Fruit fly (Drosophila melanogaster) whole organism, embryonic: ENCODE data around the gene Etl1.

ENCODE experiments used
- Awh ChIP-seq: fragments of 200-800 bp; sonication (Bioruptor generic); IDR thresholded peaks from 2 replicates; pipeline ENCODE4, ENCODE4 v1.3.6; 2022; ENCODE audit warnings: missing biosample characterization, missing genetic modification characterization
- C15 ChIP-seq: fragments of 200-800 bp; sonication (Bioruptor generic); IDR thresholded peaks from 3 replicates; pipeline ENCODE4 v1.3.6; 2022; ENCODE audit warnings: missing biosample characterization, missing genetic modification characterization
- CG11696 ChIP-seq: fragments of 200-800 bp; sonication (Bioruptor generic); IDR thresholded peaks from 2 replicates; pipeline ENCODE4 v1.3.6; 2022; ENCODE audit warnings: missing biosample characterization, missing genetic modification characterization
- CG12391 ChIP-seq: fragments of 200-800 bp; sonication (Bioruptor generic); optimal IDR thresholded peaks from 3 replicates; lab custom pipeline; 2018; ENCODE audit warnings: missing biosample characterization, mild to moderate bottlenecking, missing genetic modification characterization, moderate library complexity
- CG12942 ChIP-seq: fragments of 200-800 bp; sonication (Bioruptor generic); optimal IDR thresholded peaks from 3 replicates; lab custom pipeline; 2016; ENCODE audit warnings: missing biosample characterization, missing genetic modification characterization
- CG14441 ChIP-seq: fragments of 200-800 bp; sonication (Bioruptor generic); IDR thresholded peaks from 2 replicates; pipeline ENCODE4 v1.3.6; 2022; ENCODE audit warnings: missing biosample characterization, missing genetic modification characterization
- CG15696 ChIP-seq: fragments of 200-800 bp; sonication (Bioruptor generic); optimal IDR thresholded peaks from 2 replicates; lab custom pipeline; 2019; ENCODE audit warnings: missing biosample characterization, mild to moderate bottlenecking, missing genetic modification characterization, moderate library complexity
- CG17328 ChIP-seq: fragments of 200-800 bp; sonication (Bioruptor generic); IDR thresholded peaks from 2 replicates; pipeline ENCODE4 v1.3.6; 2022; ENCODE audit warnings: missing biosample characterization, missing genetic modification characterization
- CG18011 ChIP-seq: fragments of 200-800 bp; sonication (Bioruptor generic); optimal IDR thresholded peaks from 2 replicates; lab custom pipeline; 2017; ENCODE audit warnings: missing biosample characterization, missing genetic modification characterization, mild to moderate bottlenecking, moderate library complexity, missing genotype
- CG2199 ChIP-seq: fragments of 200-800 bp; sonication (Bioruptor generic); IDR thresholded peaks from 3 replicates; pipeline ENCODE4 v1.3.6; 2022; ENCODE audit warnings: missing biosample characterization, missing genetic modification characterization
- CG2202 ChIP-seq: fragments of 200-800 bp; sonication (Bioruptor generic); optimal IDR thresholded peaks from 2 replicates; lab custom pipeline; 2018; ENCODE audit warnings: missing biosample characterization, mild to moderate bottlenecking, missing genetic modification characterization
- CG2875 ChIP-seq: fragments of 200-800 bp; sonication (Bioruptor generic); optimal IDR thresholded peaks from 2 replicates; lab custom pipeline; 2017; ENCODE audit warnings: missing biosample characterization, mild to moderate bottlenecking, missing genetic modification characterization, missing genetic modification reagents
- CG30403 ChIP-seq: fragments of 200-800 bp; sonication (Bioruptor generic); optimal IDR thresholded peaks from 3 replicates; lab custom pipeline; 2016; ENCODE audit warnings: missing biosample characterization, missing genetic modification characterization
- CG32532 ChIP-seq: fragments of 200-800 bp; sonication (Bioruptor generic); IDR thresholded peaks from 2 replicates; pipeline ENCODE4 v1.3.6; 2022; ENCODE audit warnings: missing biosample characterization, missing genetic modification characterization
- CG3847 ChIP-seq: fragments of 200-800 bp; sonication (Bioruptor generic); IDR thresholded peaks from 2 replicates; pipeline ENCODE4 v1.3.6; 2022; ENCODE audit warnings: missing biosample characterization, missing genetic modification characterization
- CG4617 ChIP-seq: fragments of 200-800 bp; sonication (Bioruptor generic); optimal IDR thresholded peaks from 3 replicates; lab custom pipeline; 2016; ENCODE audit warnings: missing biosample characterization, missing genetic modification characterization, borderline replicate concordance
- CG7839 ChIP-seq: fragments of 200-800 bp; sonication (Bioruptor generic); optimal IDR thresholded peaks from 3 replicates; lab custom pipeline; 2018; ENCODE audit warnings: missing biosample characterization, mild to moderate bottlenecking, missing genetic modification characterization, moderate library complexity
- CG7963 ChIP-seq: fragments of 200-800 bp; sonication (Bioruptor generic); IDR thresholded peaks from 3 replicates; pipeline ENCODE4 v1.3.6; 2022; ENCODE audit warnings: missing biosample characterization, missing genetic modification characterization; ENCODE audit not compliant: partially characterized antibody
- CG8281 ChIP-seq: fragments of 200-800 bp; sonication (Bioruptor generic); optimal IDR thresholded peaks from 2 replicates; lab custom pipeline; 2018; ENCODE audit warnings: missing biosample characterization, mild to moderate bottlenecking, missing genetic modification characterization, moderate library complexity
- CHES-1-like ChIP-seq: fragments of 200-800 bp; sonication (Bioruptor generic); optimal IDR thresholded peaks from 2 replicates; lab custom pipeline; 2016; ENCODE audit warnings: missing biosample characterization, missing genetic modification characterization
- E2f1 ChIP-seq: fragments of 200-800 bp; sonication (Bioruptor generic); IDR thresholded peaks from 2 replicates; pipeline ENCODE4 v1.3.6; 2022; ENCODE audit warnings: missing biosample characterization, missing genetic modification characterization
- Ets65A ChIP-seq: fragments of 200-800 bp; sonication (Bioruptor generic); peaks from one replicate; lab custom pipeline; 2016; ENCODE audit warnings: missing biosample characterization, missing genetic modification characterization
- Ets97D ChIP-seq: fragments of 200-800 bp; sonication (Bioruptor generic); optimal IDR thresholded peaks from 3 replicates; lab custom pipeline; 2016; ENCODE audit warnings: missing biosample characterization, missing genetic modification characterization
- HHEX ChIP-seq: fragments of 200-800 bp; sonication (Bioruptor generic); optimal IDR thresholded peaks from 3 replicates; lab custom pipeline; 2017; ENCODE audit warnings: missing biosample characterization, mild to moderate bottlenecking, missing genetic modification characterization, missing genetic modification reagents
- HLHmδ ChIP-seq: fragments of 200-800 bp; sonication (Bioruptor generic); optimal IDR thresholded peaks from 2 replicates; lab custom pipeline; 2018; ENCODE audit warnings: missing biosample characterization, mild to moderate bottlenecking, missing genetic modification characterization, moderate library complexity
- HmgD ChIP-seq: fragments of 200-800 bp; sonication (Bioruptor generic); optimal IDR thresholded peaks from 3 replicates; lab custom pipeline; 2016; ENCODE audit warnings: missing biosample characterization, missing genetic modification characterization
- Hr39 ChIP-seq: fragments of >200 bp; optimal IDR thresholded peaks from 2 replicates; lab custom pipeline; 2017
- Max ChIP-seq: fragments of 200-800 bp; sonication (Bioruptor generic); optimal IDR thresholded peaks from 2 replicates; lab custom pipeline; 2016; ENCODE audit warnings: missing biosample characterization, mild to moderate bottlenecking, missing genetic modification characterization
- Med ChIP-seq: fragments of 200-800 bp; sonication (Bioruptor generic); peaks from one replicate; lab custom pipeline; 2016; ENCODE audit warnings: missing biosample characterization, missing genetic modification characterization, mild to moderate bottlenecking, inconsistent platforms, moderate library complexity
- NFAT ChIP-seq: fragments of 200-800 bp; sonication (Bioruptor generic); IDR thresholded peaks from 2 replicates; pipeline ENCODE4 v1.3.6; 2022; ENCODE audit warnings: missing biosample characterization, missing genetic modification characterization
- Nf-YB ChIP-seq: fragments of 200-800 bp; sonication (Bioruptor generic); optimal IDR thresholded peaks from 3 replicates; lab custom pipeline; 2019; ENCODE audit warnings: missing biosample characterization, mild to moderate bottlenecking, missing genetic modification characterization, moderate library complexity
- PHDP ChIP-seq: fragments of 200-800 bp; sonication (Bioruptor generic); optimal IDR thresholded peaks from 3 replicates; lab custom pipeline; 2018; ENCODE audit warnings: missing biosample characterization, mild to moderate bottlenecking, missing genetic modification characterization, moderate library complexity
- Side ChIP-seq: fragments of 200-800 bp; sonication (Bioruptor generic); optimal IDR thresholded peaks from 2 replicates; lab custom pipeline; 2016; ENCODE audit warnings: missing biosample characterization, missing genetic modification characterization
- Six4 ChIP-seq: fragments of 200-800 bp; sonication (Bioruptor generic); optimal IDR thresholded peaks from 2 replicates; lab custom pipeline; 2016; ENCODE audit warnings: missing biosample characterization, missing genetic modification characterization
- Usf ChIP-seq: fragments of 200-800 bp; sonication (Bioruptor generic); optimal IDR thresholded peaks from 2 replicates; lab custom pipeline; 2017; ENCODE audit warnings: missing genotype, missing biosample characterization, missing genetic modification characterization
- Vsx1 ChIP-seq: fragments of 200-800 bp; sonication (Bioruptor generic); optimal IDR thresholded peaks from 2 replicates; lab custom pipeline; 2017; ENCODE audit warnings: missing biosample characterization, mild to moderate bottlenecking, missing genetic modification characterization, missing genetic modification reagents
- Xrp1 ChIP-seq: fragments of 200-800 bp; sonication (Bioruptor generic); IDR thresholded peaks from 2 replicates; pipeline ENCODE4 v1.3.6; 2022; ENCODE audit warnings: missing biosample characterization, missing genetic modification characterization
- al ChIP-seq: fragments of 200-800 bp; sonication (Bioruptor generic); IDR thresholded peaks from 2 replicates; pipeline ENCODE4 v1.3.6; 2022; ENCODE audit warnings: missing biosample characterization, missing genetic modification characterization
- bigmax ChIP-seq: fragments of 200-800 bp; sonication (Bioruptor generic); optimal IDR thresholded peaks from 2 replicates; lab custom pipeline; 2018; ENCODE audit warnings: missing biosample characterization, mild to moderate bottlenecking, missing genetic modification characterization
- cad ChIP-seq: fragments of >200 bp; optimal IDR thresholded peaks from 2 replicates; lab custom pipeline; 2017; ENCODE audit warnings: missing biosample characterization, missing genetic modification characterization
- cg ChIP-seq: fragments of 200-800 bp; sonication (Bioruptor generic); optimal IDR thresholded peaks from 3 replicates; lab custom pipeline; 2019; ENCODE audit warnings: missing biosample characterization, mild to moderate bottlenecking, missing genetic modification characterization, moderate library complexity
- en ChIP-seq: fragments of 200-800 bp; sonication (Bioruptor generic); optimal IDR thresholded peaks from 2 replicates; lab custom pipeline; 2016; ENCODE audit warnings: missing biosample characterization, missing genetic modification characterization
- fd96Cb ChIP-seq: fragments of 200-800 bp; sonication (Bioruptor generic); optimal IDR thresholded peaks from 2 replicates; lab custom pipeline; 2018; ENCODE audit warnings: missing biosample characterization, mild to moderate bottlenecking, missing genetic modification characterization, moderate library complexity
- pros ChIP-seq: fragments of 200-800 bp; sonication (Bioruptor generic); optimal IDR thresholded peaks from 3 replicates; lab custom pipeline; 2019; ENCODE audit warnings: missing biosample characterization, mild to moderate bottlenecking, missing genetic modification characterization, moderate library complexity
- pzg ChIP-seq: fragments of 200-800 bp; sonication (Bioruptor generic); optimal IDR thresholded peaks from 3 replicates; lab custom pipeline; 2018; ENCODE audit warnings: missing biosample characterization, mild to moderate bottlenecking, missing genetic modification characterization, moderate library complexity
- ranshi ChIP-seq: fragments of 200-800 bp; sonication (Bioruptor generic); IDR thresholded peaks from 2 replicates; pipeline ENCODE4 v1.3.6; 2022; ENCODE audit warnings: missing biosample characterization, missing genetic modification characterization
- rib ChIP-seq: fragments of 200-800 bp; sonication (Bioruptor generic); IDR thresholded peaks from 2 replicates; pipeline ENCODE4 v1.3.6; 2022; ENCODE audit warnings: missing biosample characterization, missing genetic modification characterization
- sima ChIP-seq: fragments of 200-800 bp; sonication (Bioruptor generic); optimal IDR thresholded peaks from 2 replicates; lab custom pipeline; 2016; ENCODE audit warnings: missing biosample characterization, missing genetic modification characterization
- slbo ChIP-seq: fragments of 200-800 bp; sonication (Bioruptor generic); IDR thresholded peaks from 2 replicates; pipeline ENCODE4 v1.3.6; 2022; ENCODE audit warnings: missing biosample characterization, missing genetic modification characterization
- sr ChIP-seq: fragments of 200-800 bp; sonication (Bioruptor generic); IDR thresholded peaks from 3 replicates; pipeline ENCODE4 v1.3.6; 2022; ENCODE audit warnings: missing biosample characterization, missing genetic modification characterization
- trem ChIP-seq: fragments of 200-800 bp; optimal IDR thresholded peaks from 3 replicates; lab custom pipeline; 2019; ENCODE audit warnings: missing biosample characterization, mild to moderate bottlenecking, missing genetic modification characterization, moderate library complexity
- yki ChIP-seq: fragments of >200 bp; optimal IDR thresholded peaks from 3 replicates; lab custom pipeline; 2018

The Etl1 gene

dm6 chr2L:9912570-9913260 is at the start of gene Etl1, which contains the start of gene Srp54 (continued):
- no peak for TF ChIP-seq CG18011 (GFP tag; lab: Kevin White, UChicago)
- no peak for TF ChIP-seq Vsx1
- TF ChIP-seq CG11696 (GFP tag; lab: Robert Waterston, UW), result no peak
- TF ChIP-seq ranshi (GFP tag; lab: Robert Waterston, UW), result no peak
- TF ChIP-seq CG30403 (GFP tag; lab: Kevin White, UChicago), result no peak
- TF ChIP-seq trem, result peak; percentile 75
- TF ChIP-seq en (GFP tag; lab: Kevin White, UChicago), result no peak
- peak; percentile 75 for TF ChIP-seq bigmax
- TF ChIP-seq Ets97D, result peak; percentile 9
- TF ChIP-seq CG12942 (GFP tag; lab: Kevin White, UChicago), result no peak
- TF ChIP-seq HHEX (GFP tag; lab: Kevin White, UChicago), result no peak
- TF ChIP-seq CHES-1-like, result no peak
- no peak for TF ChIP-seq Xrp1 (GFP tag; lab: Robert Waterston, UW)
- no peak for TF ChIP-seq CG2202 (tag; lab: Kevin White, UChicago)
- no peak for TF ChIP-seq E2f1 (GFP tag; lab: Robert Waterston, UW)
- peak; percentile 66 for TF ChIP-seq Med
- no peak for TF ChIP-seq CG14441 (GFP tag; lab: Robert Waterston, UW)
- TF ChIP-seq rib (GFP tag; lab: Robert Waterston, UW), result no peak
- peak; percentile 43 for TF ChIP-seq pzg (GFP tag; lab: Kevin White, UChicago)
- TF ChIP-seq CG15696, result no peak
- TF ChIP-seq slbo (GFP tag; lab: Robert Waterston, UW), result peak; percentile 17; the same call in 1 of the 2 replicates
- no peak for TF ChIP-seq HmgD (GFP tag; lab: Kevin White, UChicago)
- no peak for TF ChIP-seq CG7839 (tag; lab: Kevin White, UChicago)
- TF ChIP-seq Hr39 (lab: Kevin White, UChicago), result no peak
- TF ChIP-seq sr (GFP tag; lab: Robert Waterston, UW), result no peak
- TF ChIP-seq cad (GFP tag; lab: Kevin White, UChicago), result no peak
- no peak for TF ChIP-seq CG7963 (GFP tag; lab: Robert Waterston, UW)
- TF ChIP-seq cg (GFP tag; lab: Kevin White, UChicago), result peak; percentile 9
- no peak for TF ChIP-seq Side (GFP tag; lab: Kevin White, UChicago)
- TF ChIP-seq CG2199 (GFP tag; lab: Robert Waterston, UW), result no peak
- TF ChIP-seq CG2875 (GFP tag; lab: Kevin White, UChicago), result no peak
- TF ChIP-seq Nf-YB, result no peak
- TF ChIP-seq al, result no peak
- TF ChIP-seq CG12391 (tag; lab: Kevin White, UChicago), result peak; percentile 22
- peak; percentile 5 for TF ChIP-seq Max (GFP tag; lab: Kevin White, UChicago)
- TF ChIP-seq C15, result no peak
- no peak for TF ChIP-seq pros (GFP tag; lab: Kevin White, UChicago)
- no peak for TF ChIP-seq NFAT
- TF ChIP-seq Ets65A (GFP tag; lab: Kevin White, UChicago), result peak; percentile 33
- no peak for TF ChIP-seq CG8281
- TF ChIP-seq Usf (GFP tag; lab: Kevin White, UChicago), result no peak
- TF ChIP-seq Awh (GFP tag; lab: Robert Waterston, UW), result no peak
- peak; percentile 30 for TF ChIP-seq CG4617 (GFP tag; lab: Kevin White, UChicago)
- no peak for TF ChIP-seq HLHmδ (GFP tag; lab: Kevin White, UChicago)
- peak; percentile 39; the same call in 1 of the 2 replicates for TF ChIP-seq CG3847
- TF ChIP-seq fd96Cb (tag; lab: Kevin White, UChicago), result no peak
- no peak for TF ChIP-seq sima
- TF ChIP-seq Six4 (GFP tag; lab: Kevin White, UChicago), result no peak
- TF ChIP-seq yki (lab: Kevin White, UChicago), result no peak
- no peak for TF ChIP-seq CG17328 (GFP tag; lab: Robert Waterston, UW)
- TF ChIP-seq PHDP (tag; lab: Kevin White, UChicago), result no peak
- no peak for TF ChIP-seq CG32532 (GFP tag; lab: Robert Waterston, UW)
